Worm (Caenorhabditis elegans) whole organism, L4 larva: Measurements from ENCODE around the gene mecr-1.

Experiments
- nhr-42 ChIP-seq: fragments of 200-800 bp; sonication (Bioruptor generic); IDR thresholded peaks from 2 replicates; pipeline ENCODE4 v1.3.6; 2022; ENCODE audit warnings: missing genetic modification characterization, missing compliant biosample characterization
- ztf-11 ChIP-seq: fragments of 150-350 bp; optimal IDR thresholded peaks from 2 replicates; lab custom pipeline; 2014; ENCODE audit warnings: missing biosample characterization, missing genetic modification characterization

ce11 chrII:13142372-13142771 is 44.7 kb downstream of the mecr-1 start:
- TF ChIP-seq ztf-11 (tag; lab: Kevin White, UChicago) (no peak), nhr-42 (GFP tag; lab: Robert Waterston, UW) (no peak)
